Worm (Caenorhabditis elegans) whole organism, L4 larva: ENCODE measurements around the gene ada-2.

Experiments
- F10B5.3 ChIP-seq: sonication (generic microtip); optimal IDR thresholded peaks from 2 replicates; lab custom pipeline; 2016; ENCODE audit warnings: mild to moderate bottlenecking, missing genetic modification characterization, missing compliant biosample characterization
- F26F4.8 ChIP-seq: fragments of 200-800 bp; sonication (Bioruptor generic); conservative IDR thresholded peaks from 2 replicates; pipeline ENCODE4 v1.3.6; 2022; ENCODE audit warnings: missing genetic modification characterization, missing compliant biosample characterization
- F49E8.2 ChIP-seq: sonication (generic microtip); optimal IDR thresholded peaks from 2 replicates; lab custom pipeline; 2016; ENCODE audit warnings: missing compliant biosample characterization, mild to moderate bottlenecking, missing genetic modification characterization, borderline replicate concordance
- R02D3.7 ChIP-seq: fragments of 150-350 bp; sonication (generic microtip); optimal IDR thresholded peaks from 3 replicates; lab custom pipeline; 2014; ENCODE audit warnings: missing biosample characterization, missing genetic modification characterization
- T20F7.1 ChIP-seq: fragments of 200-800 bp; sonication (Bioruptor generic); optimal IDR thresholded peaks from 2 replicates; lab custom pipeline; 2018; ENCODE audit warnings: mild to moderate bottlenecking, missing genetic modification characterization, missing compliant biosample characterization
- T26A8.4 ChIP-seq: fragments of 200-800 bp; sonication (Bioruptor generic); IDR thresholded peaks from 2 replicates; pipeline ENCODE4 v1.3.6; 2022; ENCODE audit warnings: missing genetic modification characterization, missing compliant biosample characterization
- Y105C5A.15 ChIP-seq: fragments of 200-800 bp; sonication (Bioruptor generic); IDR thresholded peaks from 2 replicates; pipeline ENCODE4 v1.3.6; 2022; ENCODE audit warnings: missing genetic modification characterization, missing compliant biosample characterization
- Y48G9A.11 ChIP-seq: fragments of 200-800 bp; sonication (Bioruptor generic); IDR thresholded peaks from 2 replicates; pipeline ENCODE4 v1.3.6; 2022; ENCODE audit warnings: missing genetic modification reagents, missing genetic modification characterization, missing compliant biosample characterization
- Y5F2A.4 ChIP-seq: fragments of 200-800 bp; sonication (Bioruptor generic); optimal IDR thresholded peaks from 2 replicates; lab custom pipeline; 2018; ENCODE audit warnings: mild to moderate bottlenecking, missing genetic modification characterization, missing compliant biosample characterization
- ZK337.2 ChIP-seq: fragments of 200-800 bp; sonication (Bioruptor generic); IDR thresholded peaks from 2 replicates; pipeline ENCODE4 v1.3.6; 2022; ENCODE audit warnings: missing genetic modification reagents, missing genetic modification characterization, missing compliant biosample characterization
- ZK546.5 ChIP-seq, 2 experiments: sonication (generic microtip); optimal IDR thresholded peaks; 2 replicates each; lab custom pipeline; 2017; ENCODE audit warnings: missing biosample characterization in 2 of 2, missing genetic modification characterization in 2 of 2
- arid-1 ChIP-seq: fragments of 200-800 bp; sonication (Bioruptor generic); conservative IDR thresholded peaks from 2 replicates; pipeline ENCODE4 v1.3.6; 2022; ENCODE audit warnings: missing genetic modification reagents, missing genetic modification characterization, missing compliant biosample characterization
- attf-4 ChIP-seq: sonication (generic microtip); optimal IDR thresholded peaks from 3 replicates; lab custom pipeline; 2017; ENCODE audit warnings: missing biosample characterization, missing genetic modification characterization
- ceh-28 ChIP-seq: fragments of 150-350 bp; optimal IDR thresholded peaks from 2 replicates; lab custom pipeline; 2014; ENCODE audit warnings: missing biosample characterization, missing genetic modification reagents, missing genetic modification characterization
- ceh-32 ChIP-seq: sonication (generic microtip); optimal IDR thresholded peaks from 2 replicates; lab custom pipeline; 2016; ENCODE audit warnings: mild to moderate bottlenecking, missing genetic modification characterization, missing compliant biosample characterization; ENCODE audit not compliant: poor library complexity
- ceh-44 ChIP-seq: fragments of 200-800 bp; sonication (Bioruptor generic); IDR thresholded peaks from 2 replicates; pipeline ENCODE4 v1.3.6; 2022; ENCODE audit warnings: missing genetic modification reagents, missing genetic modification characterization, missing compliant biosample characterization
- ceh-82 ChIP-seq: sonication (generic microtip); optimal IDR thresholded peaks from 2 replicates; lab custom pipeline; 2017; ENCODE audit warnings: missing biosample characterization, missing genetic modification characterization
- cey-2 ChIP-seq: sonication (generic microtip); optimal IDR thresholded peaks from 3 replicates; lab custom pipeline; 2017; ENCODE audit warnings: missing genetic modification characterization, mild to moderate bottlenecking, missing compliant biosample characterization, antibody characterized with exemption, borderline replicate concordance; ENCODE audit not compliant: insufficient read depth
- daf-12 ChIP-seq: fragments of 150-350 bp; optimal IDR thresholded peaks from 2 replicates; lab custom pipeline; 2014; ENCODE audit warnings: missing biosample characterization, missing genetic modification reagents, missing genetic modification characterization
- daf-8 ChIP-seq: fragments of 200-800 bp; sonication (Bioruptor generic); IDR thresholded peaks from 2 replicates; pipeline ENCODE4 v1.3.6; 2022; ENCODE audit warnings: missing genetic modification characterization, missing compliant biosample characterization
- dmd-6 ChIP-seq: fragments of 200-800 bp; sonication (Bioruptor generic); IDR thresholded peaks from 2 replicates; pipeline ENCODE4 v1.3.6; 2022; ENCODE audit warnings: missing genetic modification reagents, missing genetic modification characterization, missing compliant biosample characterization
- egl-27 ChIP-seq: sonication (generic microtip); optimal IDR thresholded peaks from 3 replicates; lab custom pipeline; 2017; ENCODE audit warnings: missing biosample characterization, missing genetic modification reagents, missing genetic modification characterization
- egl-43 ChIP-seq: fragments of 200-800 bp; sonication (Bioruptor generic); IDR thresholded peaks from 2 replicates; pipeline ENCODE4 v1.3.6; 2022; ENCODE audit warnings: missing genetic modification reagents, missing genetic modification characterization, missing compliant biosample characterization
- hif-1 ChIP-seq, 2 experiments: sonication (generic microtip); optimal IDR thresholded peaks; 2 replicates each; lab custom pipeline; 2016 to 2017; ENCODE audit warnings: missing compliant biosample characterization in 2 of 2, missing genetic modification characterization in 2 of 2, missing genetic modification reagents in 2 of 2, missing genotype in 2 of 2, mild to moderate bottlenecking in 1 of 2
- hlh-11 ChIP-seq: fragments of 200-800 bp; sonication (Bioruptor generic); optimal IDR thresholded peaks from 2 replicates; lab custom pipeline; 2018; ENCODE audit warnings: mild to moderate bottlenecking, missing genetic modification characterization, missing compliant biosample characterization
- hlh-30 ChIP-seq: sonication (generic microtip); optimal IDR thresholded peaks from 2 replicates; lab custom pipeline; 2017; ENCODE audit warnings: antibody characterized with exemption, mild to moderate bottlenecking, missing genetic modification characterization, missing compliant biosample characterization; ENCODE audit not compliant: insufficient read depth
- lim-7 ChIP-seq: fragments of 200-800 bp; sonication (Bioruptor generic); IDR thresholded peaks from 2 replicates; pipeline ENCODE4 v1.3.6; 2022; ENCODE audit warnings: missing genetic modification characterization, missing compliant biosample characterization
- lin-1 ChIP-seq: fragments of 200-800 bp; sonication (Bioruptor generic); IDR thresholded peaks from 2 replicates; pipeline ENCODE4 v1.3.6; 2022; ENCODE audit warnings: missing genetic modification reagents, missing genetic modification characterization, missing compliant biosample characterization
- lin-29 ChIP-seq: fragments of 200-800 bp; sonication (Bioruptor generic); IDR thresholded peaks from 2 replicates; pipeline ENCODE4 v1.3.6; 2022; ENCODE audit warnings: missing genetic modification reagents, missing genetic modification characterization, missing compliant biosample characterization
- madf-9 ChIP-seq: fragments of 200-800 bp; sonication (Bioruptor generic); conservative IDR thresholded peaks from 2 replicates; pipeline ENCODE4 v1.3.6; 2022; ENCODE audit warnings: missing genetic modification reagents, missing genetic modification characterization, missing compliant biosample characterization
- mdl-1 ChIP-seq, 2 experiments: fragments of 150-350 bp in 1 of 2; sonication (generic microtip) in 1 of 2; optimal IDR thresholded peaks; 2 replicates each; lab custom pipeline; 2014 to 2017; ENCODE audit warnings: missing biosample characterization in 2 of 2, missing genetic modification characterization in 2 of 2
- mes-2 ChIP-seq: sonication (generic microtip); optimal IDR thresholded peaks from 2 replicates; lab custom pipeline; 2016; ENCODE audit warnings: missing genotype, mild to moderate bottlenecking, missing genetic modification characterization, missing compliant biosample characterization; ENCODE audit not compliant: poor library complexity, severe bottlenecking
- mxl-3 ChIP-seq: fragments of 200-800 bp; sonication (Bioruptor generic); optimal IDR thresholded peaks from 2 replicates; lab custom pipeline; 2018; ENCODE audit warnings: mild to moderate bottlenecking, missing genetic modification characterization, missing compliant biosample characterization
- nhr-11 ChIP-seq: fragments of 150-350 bp; optimal IDR thresholded peaks from 2 replicates; lab custom pipeline; 2014; ENCODE audit warnings: missing biosample characterization, missing genetic modification characterization
- nhr-237 ChIP-seq: sonication (generic microtip); optimal IDR thresholded peaks from 2 replicates; lab custom pipeline; 2017; ENCODE audit warnings: missing biosample characterization, missing genetic modification characterization
- nhr-25 ChIP-seq: sonication (generic microtip); optimal IDR thresholded peaks from 2 replicates; lab custom pipeline; 2017; ENCODE audit warnings: missing genetic modification characterization, mild to moderate bottlenecking, missing compliant biosample characterization, antibody characterized with exemption, moderate library complexity, borderline replicate concordance; ENCODE audit not compliant: insufficient read depth
- nhr-28 ChIP-seq: fragments of 150-350 bp; optimal IDR thresholded peaks from 2 replicates; lab custom pipeline; 2014; ENCODE audit warnings: missing biosample characterization, missing genetic modification characterization
- nhr-42 ChIP-seq: fragments of 200-800 bp; sonication (Bioruptor generic); IDR thresholded peaks from 2 replicates; pipeline ENCODE4 v1.3.6; 2022; ENCODE audit warnings: missing genetic modification characterization, missing compliant biosample characterization
- pha-4 ChIP-seq, 2 experiments: fragments of 150-350 bp in 1 of 2; fragments of 200-800 bp in 1 of 2; sonication (Bioruptor generic) in 1 of 2; IDR thresholded peaks in 1 of 2; optimal IDR thresholded peaks in 1 of 2; 2 replicates each; pipeline versions ENCODE4 v1.3.6 to Lab custom; 2014 to 2022; ENCODE audit warnings: missing genetic modification characterization in 2 of 2, missing genetic modification reagents in 2 of 2, missing biosample characterization in 1 of 2, missing compliant biosample characterization in 1 of 2
- pqm-1 ChIP-seq: sonication (generic microtip); optimal IDR thresholded peaks from 2 replicates; lab custom pipeline; 2017; ENCODE audit warnings: missing biosample characterization, missing genetic modification characterization
- rbr-2 ChIP-seq: sonication (generic microtip); optimal IDR thresholded peaks from 2 replicates; lab custom pipeline; 2016; ENCODE audit warnings: missing genotype, missing genetic modification characterization, missing compliant biosample characterization
- saeg-2 ChIP-seq: fragments of 200-800 bp; sonication (Bioruptor generic); IDR thresholded peaks from 2 replicates; pipeline ENCODE4 v1.3.6; 2022; ENCODE audit warnings: missing genetic modification reagents, missing genetic modification characterization, missing compliant biosample characterization
- sdz-12 ChIP-seq: fragments of 200-800 bp; sonication (Bioruptor generic); optimal IDR thresholded peaks from 2 replicates; lab custom pipeline; 2018; ENCODE audit warnings: mild to moderate bottlenecking, missing genetic modification characterization, missing compliant biosample characterization
- set-16 ChIP-seq: fragments of 200-800 bp; sonication (Bioruptor generic); IDR thresholded peaks from 2 replicates; pipeline ENCODE4 v1.3.6; 2022; ENCODE audit warnings: missing genetic modification reagents, missing genetic modification characterization, missing compliant biosample characterization
- tra-1 ChIP-seq: fragments of 200-800 bp; sonication (Bioruptor generic); IDR thresholded peaks from 2 replicates; pipeline ENCODE4 v1.3.6; 2022; ENCODE audit warnings: missing genetic modification reagents, missing genetic modification characterization, missing compliant biosample characterization
- unc-130 ChIP-seq: sonication (generic microtip); optimal IDR thresholded peaks from 2 replicates; lab custom pipeline; 2016; ENCODE audit warnings: missing genetic modification reagents, missing genetic modification characterization, missing compliant biosample characterization
- zfp-2 ChIP-seq: sonication (generic microtip); optimal IDR thresholded peaks from 2 replicates; lab custom pipeline; 2016; ENCODE audit warnings: mild to moderate bottlenecking, missing genetic modification characterization, missing compliant biosample characterization
- zip-11 ChIP-seq: fragments of 200-800 bp; sonication (Bioruptor generic); IDR thresholded peaks from 2 replicates; pipeline ENCODE4 v1.3.6; 2022; ENCODE audit warnings: missing genetic modification characterization, missing compliant biosample characterization
- ztf-11 ChIP-seq: fragments of 150-350 bp; optimal IDR thresholded peaks from 2 replicates; lab custom pipeline; 2014; ENCODE audit warnings: missing biosample characterization, missing genetic modification characterization
- ztf-7 ChIP-seq: fragments of 150-350 bp; optimal IDR thresholded peaks from 2 replicates; lab custom pipeline; 2014; ENCODE audit warnings: missing biosample characterization, missing genetic modification characterization

The ada-2 gene

ce11 chrII:7301670-7302151 lies 49.7 kb downstream of the ada-2 start, which contains the start of gene cul-4 (continued):
- no peak for TF ChIP-seq attf-4
- TF ChIP-seq zfp-2 (tag; lab: Kevin White, UChicago) = no peak
- no peak for TF ChIP-seq Y5F2A.4 (GFP tag; lab: Kevin White, UChicago)
- TF ChIP-seq ztf-11 = no peak
- no peak for TF ChIP-seq nhr-237 (tag; lab: Kevin White, UChicago)
- TF ChIP-seq pha-4 (GFP tag; IDR thresholded peaks at IDR 0.05; lab: Robert Waterston, UW) = no peak
- no peak for TF ChIP-seq pha-4 (tag; optimal IDR thresholded peaks at IDR 0.05; lab: Kevin White, UChicago)
- TF ChIP-seq unc-130 (GFP tag; lab: Kevin White, UChicago) = peak; percentile 71
- no peak for TF ChIP-seq ceh-82 (tag; lab: Kevin White, UChicago)
- no peak for TF ChIP-seq nhr-11 (tag; lab: Kevin White, UChicago)
- no peak for TF ChIP-seq egl-27
- TF ChIP-seq madf-9 (GFP tag; lab: Robert Waterston, UW) = no peak
- no peak for TF ChIP-seq nhr-25 (tag; lab: Kevin White, UChicago)
- TF ChIP-seq T26A8.4 (GFP tag; lab: Robert Waterston, UW) = 0 out of 2 replicates have a peak, but pooled peaks have one; percentile 50
- no peak for TF ChIP-seq ceh-44 (GFP tag; lab: Robert Waterston, UW)
- TF ChIP-seq arid-1 (GFP tag; lab: Robert Waterston, UW) = no peak
- TF ChIP-seq set-16 (GFP tag; lab: Robert Waterston, UW) = no peak
- no peak for TF ChIP-seq cey-2 (tag; lab: Kevin White, UChicago)
- no peak for TF ChIP-seq ceh-32
- peak; percentile 82 for TF ChIP-seq Y48G9A.11 (GFP tag; lab: Robert Waterston, UW)
- TF ChIP-seq nhr-42 (GFP tag; lab: Robert Waterston, UW) = no peak
- TF ChIP-seq F49E8.2 (tag; lab: Kevin White, UChicago) = peak; percentile 90
- no peak for TF ChIP-seq rbr-2
- no peak for TF ChIP-seq F26F4.8 (GFP tag; lab: Robert Waterston, UW)
- TF ChIP-seq nhr-28 (tag; lab: Kevin White, UChicago) = no peak
- TF ChIP-seq hlh-30 (tag; lab: Kevin White, UChicago) = no peak
- peak; percentile 92 for TF ChIP-seq mes-2 (tag; lab: Kevin White, UChicago)
- TF ChIP-seq mxl-3 (GFP tag; lab: Kevin White, UChicago) = no peak
- TF ChIP-seq ZK337.2 = no peak
- TF ChIP-seq tra-1 = no peak
- no peak for TF ChIP-seq daf-12 (tag; lab: Kevin White, UChicago)
- TF ChIP-seq saeg-2 (GFP tag; lab: Robert Waterston, UW) = no peak
- no peak for TF ChIP-seq mdl-1 (tag; optimal IDR thresholded peaks at IDR 0.05; lab: Kevin White, UChicago)
- TF ChIP-seq hif-1 (tag; optimal IDR thresholded peaks at IDR 0.05; lab: Kevin White, UChicago) = no peak
- TF ChIP-seq lim-7 = no peak
- peak; percentile 40 for TF ChIP-seq F10B5.3 (tag; lab: Kevin White, UChicago)
- no peak for TF ChIP-seq egl-43
- TF ChIP-seq ZK546.5 (tag; optimal IDR thresholded peaks at IDR 0.05; lab: Kevin White, UChicago) = no peak
- TF ChIP-seq dmd-6 (GFP tag; lab: Robert Waterston, UW) = no peak
- TF ChIP-seq R02D3.7 (tag; lab: Kevin White, UChicago) = no peak
- TF ChIP-seq lin-29 = no peak
- TF ChIP-seq sdz-12 (GFP tag; lab: Kevin White, UChicago) = no peak
- no peak for TF ChIP-seq daf-8 (GFP tag; lab: Robert Waterston, UW)
- TF ChIP-seq ceh-28 (tag; lab: Kevin White, UChicago) = no peak
- peak; percentile 75 for TF ChIP-seq hlh-11 (tag; lab: Kevin White, UChicago)
- TF ChIP-seq Y105C5A.15 (GFP tag; lab: Robert Waterston, UW) = no peak
- peak; percentile 49 for TF ChIP-seq T20F7.1 (GFP tag; lab: Kevin White, UChicago)
- no peak for TF ChIP-seq pqm-1 (tag; lab: Kevin White, UChicago)
- TF ChIP-seq lin-1 = no peak
- TF ChIP-seq ztf-7 (tag; lab: Kevin White, UChicago) = no peak
- no peak for TF ChIP-seq zip-11
